Fruit fly (Drosophila melanogaster) whole organism, embryonic: ENCODE measurements around the gene mRpS9.

Experiments used
- CG10267 ChIP-seq: fragments of 200-800 bp; sonication (Bioruptor generic); optimal IDR thresholded peaks from 2 replicates; lab custom pipeline; 2018; ENCODE audit warnings: missing biosample characterization, mild to moderate bottlenecking, missing genetic modification characterization, moderate library complexity
- CG10431 ChIP-seq: fragments of 200-800 bp; sonication (Bioruptor generic); optimal IDR thresholded peaks from 3 replicates; lab custom pipeline; 2018; ENCODE audit warnings: missing biosample characterization, mild to moderate bottlenecking, missing genetic modification characterization
- CG14710 ChIP-seq: fragments of 200-800 bp; sonication (Bioruptor generic); optimal IDR thresholded peaks from 3 replicates; lab custom pipeline; 2019; ENCODE audit warnings: missing biosample characterization, mild to moderate bottlenecking, missing genetic modification characterization, moderate library complexity
- CG34422 ChIP-seq: fragments of 200-800 bp; sonication (Bioruptor generic); IDR thresholded peaks from 3 replicates; pipeline ENCODE4 v1.3.6; 2022; ENCODE audit warnings: missing biosample characterization, missing genetic modification characterization
- CG4707 ChIP-seq: fragments of 200-800 bp; sonication (Bioruptor generic); optimal IDR thresholded peaks from 2 replicates; lab custom pipeline; 2018; ENCODE audit warnings: missing biosample characterization, mild to moderate bottlenecking, missing genetic modification characterization, moderate library complexity
- CG8089 ChIP-seq: fragments of 200-800 bp; sonication (Bioruptor generic); optimal IDR thresholded peaks from 3 replicates; lab custom pipeline; 2016; ENCODE audit warnings: missing biosample characterization, missing genetic modification characterization
- Ets97D ChIP-seq: fragments of 200-800 bp; sonication (Bioruptor generic); optimal IDR thresholded peaks from 3 replicates; lab custom pipeline; 2016; ENCODE audit warnings: missing biosample characterization, missing genetic modification characterization
- peb ChIP-seq: fragments of 200-800 bp; sonication (Bioruptor generic); IDR thresholded peaks from 2 replicates; pipeline ENCODE4 v1.3.6; 2022; ENCODE audit warnings: missing biosample characterization, missing genetic modification characterization
- run ChIP-seq: fragments of 200-800 bp; sonication (Bioruptor generic); optimal IDR thresholded peaks from 3 replicates; lab custom pipeline; 2018; ENCODE audit warnings: missing biosample characterization, mild to moderate bottlenecking, missing genetic modification characterization

DNA sequence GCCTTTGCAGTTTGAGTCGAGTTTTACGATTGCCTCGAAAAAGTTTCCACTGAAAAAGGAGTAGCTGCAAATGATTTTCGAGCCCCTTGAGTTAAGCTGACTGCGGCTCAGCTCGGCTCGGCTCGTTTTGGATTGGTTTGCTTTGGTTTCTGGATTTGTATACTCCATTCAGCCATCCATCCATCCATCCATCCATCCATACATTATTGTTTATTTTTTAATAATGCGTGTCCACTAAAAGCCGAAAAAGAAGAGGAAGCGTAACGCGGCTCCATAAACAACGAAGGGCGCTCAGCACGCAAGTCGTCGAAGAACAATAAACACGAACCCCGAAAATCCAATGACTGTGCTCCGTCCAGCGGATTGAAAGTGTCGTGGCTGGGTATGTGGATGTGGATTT lies 23.9 kb upstream of the mRpS9 start:
- no peak for TF ChIP-seq Ets97D (GFP tag; lab: Kevin White, UChicago)
- no peak for TF ChIP-seq CG34422
- no peak for TF ChIP-seq CG10267 (tag; lab: Kevin White, UChicago)
- no peak for TF ChIP-seq CG14710 (tag; lab: Kevin White, UChicago)
- TF ChIP-seq CG8089 (GFP tag; lab: Kevin White, UChicago): no peak
- TF ChIP-seq CG10431 (GFP tag; lab: Kevin White, UChicago): no peak
- no peak for TF ChIP-seq run
- no peak for TF ChIP-seq CG4707 (GFP tag; lab: Kevin White, UChicago)
- no peak for TF ChIP-seq peb (GFP tag; lab: Robert Waterston, UW)
